Worm (Caenorhabditis elegans) whole organism, L3 larva: ENCODE data around the gene C44B11.6.

ENCODE experiments used
- ama-1 ChIP-seq: fragments of 150-350 bp; optimal IDR thresholded peaks from 2 replicates; lab custom pipeline; 2018
- ceh-28 ChIP-seq: fragments of 150-350 bp; optimal IDR thresholded peaks from 2 replicates; lab custom pipeline; 2014; ENCODE audit warnings: missing biosample characterization, missing genetic modification reagents, missing genetic modification characterization
- jun-1 ChIP-seq: fragments of 150-350 bp; optimal IDR thresholded peaks from 2 replicates; lab custom pipeline; 2014; ENCODE audit warnings: missing biosample characterization, missing genetic modification reagents, missing genetic modification characterization
- lin-39 ChIP-seq: fragments of 150-350 bp; optimal IDR thresholded peaks from 2 replicates; lab custom pipeline; 2018; ENCODE audit warnings: missing biosample characterization, missing genetic modification reagents, missing genetic modification characterization
- nhr-12 ChIP-seq: fragments of 150-350 bp; optimal IDR thresholded peaks from 2 replicates; lab custom pipeline; 2014; ENCODE audit warnings: missing biosample characterization, missing genetic modification characterization
- nhr-23 ChIP-seq: fragments of 150-350 bp; optimal IDR thresholded peaks from 2 replicates; lab custom pipeline; 2014; ENCODE audit warnings: missing biosample characterization, missing genetic modification reagents, missing genetic modification characterization
- nhr-237 ChIP-seq: fragments of 150-350 bp; optimal IDR thresholded peaks from 2 replicates; lab custom pipeline; 2014; ENCODE audit warnings: missing biosample characterization, missing genetic modification characterization
- nhr-28 ChIP-seq: fragments of 150-350 bp; optimal IDR thresholded peaks from 2 replicates; lab custom pipeline; 2014; ENCODE audit warnings: missing biosample characterization, missing genetic modification characterization
- nhr-76 ChIP-seq: fragments of 150-350 bp; sonication (generic microtip); optimal IDR thresholded peaks from 5 replicates; lab custom pipeline; 2014; ENCODE audit warnings: missing biosample characterization, missing genetic modification characterization
- skn-1 ChIP-seq: fragments of 150-350 bp; optimal IDR thresholded peaks from 2 replicates; lab custom pipeline; 2014; ENCODE audit warnings: missing biosample characterization, missing genetic modification characterization
- snpc-4 ChIP-seq: fragments of 150-350 bp; optimal IDR thresholded peaks from 2 replicates; lab custom pipeline; 2014; ENCODE audit warnings: missing biosample characterization, missing genetic modification characterization
- tbx-2 ChIP-seq: sonication (generic microtip); optimal IDR thresholded peaks from 2 replicates; lab custom pipeline; 2016; ENCODE audit warnings: mild to moderate bottlenecking, missing genetic modification characterization, missing compliant biosample characterization
- ztf-11 ChIP-seq: fragments of 150-350 bp; optimal IDR thresholded peaks from 2 replicates; lab custom pipeline; 2014; ENCODE audit warnings: missing biosample characterization, missing genetic modification characterization

DNA sequence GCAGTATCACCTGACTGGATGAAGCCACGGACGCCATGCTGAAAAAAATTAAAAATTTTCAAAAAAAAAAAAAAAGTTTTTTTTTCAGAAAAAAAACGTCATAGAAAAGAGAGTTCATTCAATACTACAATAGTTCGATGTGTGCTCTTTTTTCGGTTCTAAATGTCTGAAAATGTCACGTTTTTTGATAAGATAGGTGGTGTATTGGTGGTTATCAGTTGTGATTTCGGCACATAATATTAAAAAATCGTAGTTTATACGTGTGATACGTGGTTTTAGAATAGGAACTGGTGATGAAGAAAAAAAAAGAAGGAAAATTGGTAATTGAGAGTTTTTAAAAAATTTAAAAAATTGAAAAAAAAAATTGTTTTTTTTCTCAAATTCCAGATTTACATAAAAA, 36.0 kb upstream of the C44B11.6 start:
- no peak for TF ChIP-seq ztf-11 (tag; lab: Kevin White, UChicago)
- TF ChIP-seq skn-1 (tag; lab: Kevin White, UChicago): no peak
- TF ChIP-seq snpc-4 (tag; lab: Kevin White, UChicago): no peak
- no peak for TF ChIP-seq nhr-23 (tag; lab: Kevin White, UChicago)
- no peak for TF ChIP-seq nhr-237
- TF ChIP-seq ceh-28 (tag; lab: Kevin White, UChicago): no peak
- no peak for TF ChIP-seq nhr-12 (tag; lab: Kevin White, UChicago)
- TF ChIP-seq nhr-76 (tag; lab: Kevin White, UChicago): no peak
- TF ChIP-seq lin-39 (tag; lab: Kevin White, UChicago): no peak
- no peak for TF ChIP-seq ama-1 (lab: Kevin White, UChicago)
- TF ChIP-seq nhr-28 (tag; lab: Kevin White, UChicago): no peak
- TF ChIP-seq jun-1: no peak
- TF ChIP-seq tbx-2 (tag; lab: Kevin White, UChicago): no peak
